Fruit fly (Drosophila melanogaster): ENCODE measurements around the gene CG2336.

dm6 chr3R:6627800-6628199 is 47.2 kb downstream of the CG2336 start, which contains the start of gene sowi:
- TF ChIP-seq psq (optimal IDR thresholded peaks at IDR 0.05), result no peak
- no peak for TF ChIP-seq pan (optimal IDR thresholded peaks at IDR 0.05)
- no peak for TF ChIP-seq EcR (GFP tag; optimal IDR thresholded peaks at IDR 0.05)
- no peak for TF ChIP-seq usp (GFP tag; optimal IDR thresholded peaks at IDR 0.05)
- no peak for TF ChIP-seq CG8478 (optimal IDR thresholded peaks at IDR 0.05)

All from whole organism.